Worm (Caenorhabditis elegans): ENCODE results near the gene wht-3.

The wht-3 gene

DNA sequence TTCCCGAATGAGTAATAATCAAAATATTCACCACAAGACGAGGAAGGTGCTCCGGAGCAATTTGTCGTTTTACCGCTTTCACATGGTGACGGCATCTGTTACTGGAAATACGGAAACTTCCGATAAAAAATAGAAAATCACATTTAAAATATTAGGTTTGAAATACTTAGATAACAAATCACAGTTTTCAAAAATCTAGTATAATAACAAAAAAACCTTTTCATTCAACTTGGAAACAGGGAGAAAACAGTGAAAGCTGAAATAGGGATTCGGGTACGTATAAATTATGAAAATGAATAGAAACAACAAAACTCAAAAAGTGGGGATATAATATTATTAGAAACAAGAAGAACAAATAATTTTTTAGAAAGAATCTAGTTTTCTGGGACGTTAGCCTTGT lies 29.9 kb upstream of the wht-3 start, which contains the start of gene C16C10.1:
C16C10.1 (minus strand) TSS at position 101 of the 400 bp plus-strand sequence.
- no peak for TF ChIP-seq ceh-48 (tag; optimal IDR thresholded peaks at IDR 0.05)
- TF ChIP-seq K09A11.1 (tag; optimal IDR thresholded peaks at IDR 0.05; ENCODE audit: insufficient read depth), result no peak
- TF ChIP-seq pqm-1 (tag; optimal IDR thresholded peaks at IDR 0.05), result no peak
- no peak for TF ChIP-seq che-1 (tag; optimal IDR thresholded peaks at IDR 0.05)
- no peak for TF ChIP-seq unc-3 (GFP tag; conservative IDR thresholded peaks at IDR 0.05)
- TF ChIP-seq unc-3 (tag; optimal IDR thresholded peaks at IDR 0.05), result no peak

ce11 chrIII:4178564-4178963 lies 27.2 kb upstream of the wht-3 start, which contains the start of gene C16C10.2:
Gene C16C10.2 (minus strand): TSS chrIII:4178664.
- TF ChIP-seq rnt-1 (tag; optimal IDR thresholded peaks at IDR 0.05), result no peak
- no peak for TF ChIP-seq K02D7.2 (tag; optimal IDR thresholded peaks at IDR 0.05)

DNA sequence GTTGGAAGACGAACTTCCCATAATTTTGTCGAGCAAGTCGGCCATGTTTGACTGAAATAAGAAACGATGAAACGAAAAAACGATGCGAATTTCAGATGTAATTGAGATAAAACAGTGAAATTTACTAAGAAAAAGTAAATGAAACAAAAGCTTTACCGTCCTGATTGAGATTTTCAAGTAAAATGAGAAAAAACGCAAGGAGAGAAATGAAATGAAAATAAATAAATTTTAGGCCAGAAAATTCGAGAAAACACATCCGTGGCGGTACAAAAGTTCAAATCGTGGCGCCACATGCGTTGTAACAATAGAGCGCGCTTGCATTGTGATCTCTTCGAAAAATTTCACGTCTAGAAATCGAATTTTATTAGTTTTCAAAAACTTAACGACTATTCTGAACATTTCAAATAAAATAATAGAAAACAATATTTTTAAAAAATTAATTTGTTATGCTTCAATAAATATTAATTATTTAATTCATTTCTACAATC lies 24.8 kb upstream of the wht-3 start, which contains the start of the genes hrde-1 and C16C10.13:
hrde-1 (minus strand) TSS at position 51 of the 488 bp plus-strand sequence.
C16C10.13 (plus strand) TSS at position 332 of the 488 bp plus-strand sequence.
- TF ChIP-seq ceh-24 (tag; optimal IDR thresholded peaks at IDR 0.05) (no peak), pha-2 (tag; optimal IDR thresholded peaks at IDR 0.05) (no peak), ceh-34 (tag; optimal IDR thresholded peaks at IDR 0.05) (no peak), unc-86 (tag; optimal IDR thresholded peaks at IDR 0.05) (no peak), ceh-30 (tag; optimal IDR thresholded peaks at IDR 0.05) (no peak), odd-2 (tag; optimal IDR thresholded peaks at IDR 0.05) (no peak), fax-1 (tag; optimal IDR thresholded peaks at IDR 0.05) (no peak), Y22D7AL.16 (tag; optimal IDR thresholded peaks at IDR 0.05) (no peak), sox-2 (GFP tag; IDR thresholded peaks at IDR 0.05) (no peak), zip-5 (tag; optimal IDR thresholded peaks at IDR 0.05) (no peak), ceh-45 (GFP tag; IDR thresholded peaks at IDR 0.05) (no peak), eyg-1 (tag; optimal IDR thresholded peaks at IDR 0.05) (no peak), C08G9.2 (tag; optimal IDR thresholded peaks at IDR 0.05) (no peak)

ce11 chrIII:4175489-4175888 lies 24.1 kb upstream of the wht-3 start:
- TF ChIP-seq ztf-16 (tag; optimal IDR thresholded peaks at IDR 0.05), result no peak
- no peak for TF ChIP-seq nfya-1 (tag; optimal IDR thresholded peaks at IDR 0.05)
- no peak for TF ChIP-seq unc-55 (GFP tag; optimal IDR thresholded peaks at IDR 0.05)
- no peak for TF ChIP-seq ceh-48 (tag; optimal IDR thresholded peaks at IDR 0.05)
- TF ChIP-seq che-1 (tag; optimal IDR thresholded peaks at IDR 0.05), result no peak
- no peak for TF ChIP-seq dve-1 (tag; optimal IDR thresholded peaks at IDR 0.05)
- TF ChIP-seq C38D4.7 (GFP tag; optimal IDR thresholded peaks at IDR 0.05), result no peak
- no peak for TF ChIP-seq npax-4 (tag; optimal IDR thresholded peaks at IDR 0.05)
- no peak for TF ChIP-seq pros-1 (tag; optimal IDR thresholded peaks at IDR 0.05)

ce11 chrIII:4172210-4172609 lies 20.8 kb upstream of the wht-3 start:
- TF ChIP-seq madf-2 (tag; optimal IDR thresholded peaks at IDR 0.05) (no peak), ttx-3 (tag; optimal IDR thresholded peaks at IDR 0.05) (no peak), unc-86 (tag; optimal IDR thresholded peaks at IDR 0.05) (no peak), pha-4 (tag; optimal IDR thresholded peaks at IDR 0.05) (no peak), pat-9 (tag; optimal IDR thresholded peaks at IDR 0.05) (no peak), ceh-2 (tag; optimal IDR thresholded peaks at IDR 0.05) (no peak), ceh-19 (GFP tag; optimal IDR thresholded peaks at IDR 0.05) (no peak), pax-1 (tag; optimal IDR thresholded peaks at IDR 0.05) (no peak), hlh-8 (tag; optimal IDR thresholded peaks at IDR 0.05) (no peak), unc-42 (tag; optimal IDR thresholded peaks at IDR 0.05) (no peak), fkh-6 (tag; optimal IDR thresholded peaks at IDR 0.05) (no peak)
